Worm (Caenorhabditis elegans): ENCODE data around the gene K01A2.4.

DNA sequence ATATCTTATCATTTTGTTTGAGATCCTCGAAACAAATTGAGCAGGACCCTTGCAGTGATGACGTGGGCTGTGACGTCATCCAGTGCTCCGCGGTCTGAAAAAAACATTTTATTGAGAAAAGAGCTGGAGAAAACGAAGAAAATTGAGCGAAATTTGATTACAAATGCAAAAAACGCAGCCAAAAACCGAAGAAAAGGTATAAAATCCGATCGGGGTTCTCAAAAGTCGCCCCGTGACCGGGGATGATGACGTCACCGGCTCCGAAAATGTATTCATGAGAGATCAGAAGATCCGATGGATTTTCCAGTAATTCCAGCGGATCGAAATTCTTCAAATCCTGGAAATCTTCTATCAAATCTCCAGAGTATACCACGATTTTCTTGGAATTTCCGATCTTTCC lies 24.8 kb upstream of the K01A2.4 start, which contains the start of gene trul-1:
- no peak for TF ChIP-seq fos-1 (tag; optimal IDR thresholded peaks at IDR 0.05)
- TF ChIP-seq elt-1 (tag; optimal IDR thresholded peaks at IDR 0.05): no peak
- TF ChIP-seq ama-1 (optimal IDR thresholded peaks at IDR 0.05): no peak
- TF ChIP-seq nhr-76 (tag; optimal IDR thresholded peaks at IDR 0.05): no peak
- no peak for TF ChIP-seq ZK546.5 (tag; optimal IDR thresholded peaks at IDR 0.05)
- no peak for TF ChIP-seq egl-27 (tag; optimal IDR thresholded peaks at IDR 0.05)
- TF ChIP-seq nhr-11 (tag; optimal IDR thresholded peaks at IDR 0.05): no peak

Measured in whole organism, L3 larva.